Worm (Caenorhabditis elegans) whole organism, L4 larva: Measurements from ENCODE around the gene unc-17.

Source experiments
- D1046.2 ChIP-seq: fragments of 200-800 bp; sonication (Bioruptor generic); IDR thresholded peaks from 2 replicates; pipeline ENCODE4 v1.3.6; 2022; ENCODE audit warnings: missing genetic modification characterization, missing compliant biosample characterization
- F26F4.8 ChIP-seq: fragments of 200-800 bp; sonication (Bioruptor generic); conservative IDR thresholded peaks from 2 replicates; pipeline ENCODE4 v1.3.6; 2022; ENCODE audit warnings: missing genetic modification characterization, missing compliant biosample characterization
- F44E2.7 ChIP-seq: fragments of 200-800 bp; sonication (Bioruptor generic); IDR thresholded peaks from 2 replicates; pipeline ENCODE4 v2.1.2; 2022; ENCODE audit warnings: missing genetic modification characterization, missing compliant biosample characterization
- R02D3.7 ChIP-seq: fragments of 150-350 bp; sonication (generic microtip); optimal IDR thresholded peaks from 3 replicates; lab custom pipeline; 2014; ENCODE audit warnings: missing biosample characterization, missing genetic modification characterization
- T26A8.4 ChIP-seq: fragments of 200-800 bp; sonication (Bioruptor generic); IDR thresholded peaks from 2 replicates; pipeline ENCODE4 v1.3.6; 2022; ENCODE audit warnings: missing genetic modification characterization, missing compliant biosample characterization
- Y48G9A.11 ChIP-seq: fragments of 200-800 bp; sonication (Bioruptor generic); IDR thresholded peaks from 2 replicates; pipeline ENCODE4 v1.3.6; 2022; ENCODE audit warnings: missing genetic modification reagents, missing genetic modification characterization, missing compliant biosample characterization
- ZK337.2 ChIP-seq: fragments of 200-800 bp; sonication (Bioruptor generic); IDR thresholded peaks from 2 replicates; pipeline ENCODE4 v1.3.6; 2022; ENCODE audit warnings: missing genetic modification reagents, missing genetic modification characterization, missing compliant biosample characterization
- aha-1 ChIP-seq: fragments of 150-350 bp; peaks from one replicate; lab custom pipeline; 2014; ENCODE audit warnings: missing biosample characterization, missing genetic modification characterization
- aly-2 ChIP-seq: sonication (generic microtip); optimal IDR thresholded peaks from 2 replicates; lab custom pipeline; 2018; ENCODE audit warnings: missing biosample characterization, missing genetic modification characterization
- ama-1 ChIP-seq: fragments of 150-350 bp; optimal IDR thresholded peaks from 2 replicates; lab custom pipeline; 2014; ENCODE audit warnings: inconsistent platforms, mixed read lengths
- attf-4 ChIP-seq: sonication (generic microtip); optimal IDR thresholded peaks from 3 replicates; lab custom pipeline; 2017; ENCODE audit warnings: missing biosample characterization, missing genetic modification characterization
- ceh-32 ChIP-seq: sonication (generic microtip); optimal IDR thresholded peaks from 2 replicates; lab custom pipeline; 2016; ENCODE audit warnings: mild to moderate bottlenecking, missing genetic modification characterization, missing compliant biosample characterization; ENCODE audit not compliant: poor library complexity
- ceh-82 ChIP-seq: sonication (generic microtip); optimal IDR thresholded peaks from 2 replicates; lab custom pipeline; 2017; ENCODE audit warnings: missing biosample characterization, missing genetic modification characterization
- cey-2 ChIP-seq: sonication (generic microtip); optimal IDR thresholded peaks from 3 replicates; lab custom pipeline; 2017; ENCODE audit warnings: missing genetic modification characterization, mild to moderate bottlenecking, missing compliant biosample characterization, antibody characterized with exemption, borderline replicate concordance; ENCODE audit not compliant: insufficient read depth
- daf-16 ChIP-seq, 3 experiments: sonication (generic microtip); optimal IDR thresholded peaks; 2 replicates each; lab custom pipeline; 2016 to 2017; ENCODE audit warnings: missing genetic modification characterization in 3 of 3, missing genetic modification reagents in 3 of 3, mild to moderate bottlenecking in 2 of 3, missing compliant biosample characterization in 2 of 3, missing biosample characterization in 1 of 3, moderate library complexity in 1 of 3
- daf-8 ChIP-seq: fragments of 200-800 bp; sonication (Bioruptor generic); IDR thresholded peaks from 2 replicates; pipeline ENCODE4 v1.3.6; 2022; ENCODE audit warnings: missing genetic modification characterization, missing compliant biosample characterization
- dmd-6 ChIP-seq: fragments of 200-800 bp; sonication (Bioruptor generic); IDR thresholded peaks from 2 replicates; pipeline ENCODE4 v1.3.6; 2022; ENCODE audit warnings: missing genetic modification reagents, missing genetic modification characterization, missing compliant biosample characterization
- dmd-8 ChIP-seq: fragments of 200-800 bp; sonication (Bioruptor generic); IDR thresholded peaks from 2 replicates; pipeline ENCODE4 v1.3.6; 2022; ENCODE audit warnings: missing genetic modification characterization, missing compliant biosample characterization
- dpl-1 ChIP-seq: fragments of 150-350 bp; optimal IDR thresholded peaks from 2 replicates; lab custom pipeline; 2014; ENCODE audit warnings: missing biosample characterization, missing genetic modification reagents, missing genetic modification characterization
- duxl-1 ChIP-seq: sonication (generic microtip); optimal IDR thresholded peaks from 2 replicates; lab custom pipeline; 2016; ENCODE audit warnings: mild to moderate bottlenecking, missing genetic modification characterization, moderate library complexity, missing compliant biosample characterization; ENCODE audit not compliant: poor library complexity
- gei-8 ChIP-seq: fragments of 200-800 bp; sonication (Bioruptor generic); optimal IDR thresholded peaks from 2 replicates; lab custom pipeline; 2018; ENCODE audit warnings: mild to moderate bottlenecking, missing genetic modification characterization, missing compliant biosample characterization
- hlh-11 ChIP-seq: fragments of 200-800 bp; sonication (Bioruptor generic); optimal IDR thresholded peaks from 2 replicates; lab custom pipeline; 2018; ENCODE audit warnings: mild to moderate bottlenecking, missing genetic modification characterization, missing compliant biosample characterization
- hmg-1.1 ChIP-seq: fragments of 200-800 bp; sonication (Bioruptor generic); IDR thresholded peaks from 2 replicates; pipeline ENCODE4 v1.3.6; 2022; ENCODE audit warnings: missing genetic modification reagents, missing genetic modification characterization, missing compliant biosample characterization
- jun-1 ChIP-seq: fragments of 150-350 bp; optimal IDR thresholded peaks from 2 replicates; lab custom pipeline; 2014; ENCODE audit warnings: missing biosample characterization, missing genetic modification reagents, missing genetic modification characterization
- lim-7 ChIP-seq: fragments of 200-800 bp; sonication (Bioruptor generic); IDR thresholded peaks from 2 replicates; pipeline ENCODE4 v1.3.6; 2022; ENCODE audit warnings: missing genetic modification characterization, missing compliant biosample characterization
- lin-1 ChIP-seq: fragments of 200-800 bp; sonication (Bioruptor generic); IDR thresholded peaks from 2 replicates; pipeline ENCODE4 v1.3.6; 2022; ENCODE audit warnings: missing genetic modification reagents, missing genetic modification characterization, missing compliant biosample characterization
- lin-39 ChIP-seq: fragments of 150-350 bp; optimal IDR thresholded peaks from 2 replicates; lab custom pipeline; 2014; ENCODE audit warnings: missing biosample characterization, missing genetic modification reagents, missing genetic modification characterization
- lsy-2 ChIP-seq, 2 experiments: fragments of 150-350 bp in 1 of 2; sonication (generic microtip) in 1 of 2; optimal IDR thresholded peaks; 2 replicates each; lab custom pipeline; 2014 to 2017; ENCODE audit warnings: missing biosample characterization in 2 of 2, missing genetic modification characterization in 2 of 2
- madf-5 ChIP-seq, 2 experiments: fragments of 200-800 bp; sonication (Bioruptor generic); IDR thresholded peaks; 2 replicates each; pipeline ENCODE4 v1.3.6; 2022; ENCODE audit warnings: missing compliant biosample characterization in 2 of 2, missing genetic modification characterization in 2 of 2
- madf-9 ChIP-seq: fragments of 200-800 bp; sonication (Bioruptor generic); conservative IDR thresholded peaks from 2 replicates; pipeline ENCODE4 v1.3.6; 2022; ENCODE audit warnings: missing genetic modification reagents, missing genetic modification characterization, missing compliant biosample characterization
- mxl-2 ChIP-seq: fragments of 200-800 bp; sonication (Bioruptor generic); conservative IDR thresholded peaks from 2 replicates; pipeline ENCODE4 v1.3.6; 2022; ENCODE audit warnings: missing genetic modification reagents, missing genetic modification characterization, missing compliant biosample characterization
- nhr-237 ChIP-seq: sonication (generic microtip); optimal IDR thresholded peaks from 2 replicates; lab custom pipeline; 2017; ENCODE audit warnings: missing biosample characterization, missing genetic modification characterization
- nhr-28 ChIP-seq: fragments of 150-350 bp; optimal IDR thresholded peaks from 2 replicates; lab custom pipeline; 2014; ENCODE audit warnings: missing biosample characterization, missing genetic modification characterization
- nhr-41 ChIP-seq: fragments of 200-800 bp; sonication (Bioruptor generic); IDR thresholded peaks from 2 replicates; pipeline ENCODE4 v1.3.6; 2022; ENCODE audit warnings: missing genetic modification reagents, missing genetic modification characterization, missing compliant biosample characterization
- nhr-48 ChIP-seq: sonication (generic microtip); optimal IDR thresholded peaks from 2 replicates; lab custom pipeline; 2016; ENCODE audit warnings: mild to moderate bottlenecking, missing genetic modification characterization, missing compliant biosample characterization
- nhr-6 ChIP-seq: fragments of 150-350 bp; optimal IDR thresholded peaks from 2 replicates; lab custom pipeline; 2014; ENCODE audit warnings: missing biosample characterization, missing genetic modification characterization
- nhr-76 ChIP-seq: fragments of 150-350 bp; optimal IDR thresholded peaks from 2 replicates; lab custom pipeline; 2014; ENCODE audit warnings: missing biosample characterization, missing genetic modification characterization
- pha-4 ChIP-seq, 2 experiments: fragments of 150-350 bp in 1 of 2; fragments of 200-800 bp in 1 of 2; sonication (Bioruptor generic) in 1 of 2; IDR thresholded peaks in 1 of 2; optimal IDR thresholded peaks in 1 of 2; 2 replicates each; pipeline versions ENCODE4 v1.3.6 to Lab custom; 2014 to 2022; ENCODE audit warnings: missing genetic modification characterization in 2 of 2, missing genetic modification reagents in 2 of 2, missing biosample characterization in 1 of 2, missing compliant biosample characterization in 1 of 2
- saeg-2 ChIP-seq: fragments of 200-800 bp; sonication (Bioruptor generic); IDR thresholded peaks from 2 replicates; pipeline ENCODE4 v1.3.6; 2022; ENCODE audit warnings: missing genetic modification reagents, missing genetic modification characterization, missing compliant biosample characterization
- sdz-12 ChIP-seq: fragments of 200-800 bp; sonication (Bioruptor generic); optimal IDR thresholded peaks from 2 replicates; lab custom pipeline; 2018; ENCODE audit warnings: mild to moderate bottlenecking, missing genetic modification characterization, missing compliant biosample characterization
- set-16 ChIP-seq: fragments of 200-800 bp; sonication (Bioruptor generic); IDR thresholded peaks from 2 replicates; pipeline ENCODE4 v1.3.6; 2022; ENCODE audit warnings: missing genetic modification reagents, missing genetic modification characterization, missing compliant biosample characterization
- skn-1 ChIP-seq: fragments of 150-350 bp; optimal IDR thresholded peaks from 2 replicates; lab custom pipeline; 2014; ENCODE audit warnings: missing biosample characterization, missing genetic modification characterization
- snpc-4 ChIP-seq: fragments of 150-350 bp; optimal IDR thresholded peaks from 2 replicates; lab custom pipeline; 2014; ENCODE audit warnings: missing biosample characterization, missing genetic modification characterization
- spr-1 ChIP-seq: sonication (generic microtip); optimal IDR thresholded peaks from 2 replicates; lab custom pipeline; 2016; ENCODE audit warnings: mild to moderate bottlenecking, missing genetic modification characterization, missing compliant biosample characterization
- spr-3 ChIP-seq: fragments of 200-800 bp; sonication (Bioruptor generic); optimal IDR thresholded peaks from 2 replicates; lab custom pipeline; 2018; ENCODE audit warnings: mild to moderate bottlenecking, missing genetic modification characterization, missing compliant biosample characterization
- tag-97 ChIP-seq: fragments of 200-800 bp; sonication (Bioruptor generic); IDR thresholded peaks from 2 replicates; pipeline ENCODE4 v1.3.6; 2022; ENCODE audit warnings: missing genetic modification characterization, missing compliant biosample characterization
- unc-130 ChIP-seq: sonication (generic microtip); optimal IDR thresholded peaks from 2 replicates; lab custom pipeline; 2016; ENCODE audit warnings: missing genetic modification reagents, missing genetic modification characterization, missing compliant biosample characterization
- vab-7 ChIP-seq: fragments of 200-800 bp; sonication (Bioruptor generic); IDR thresholded peaks from 2 replicates; pipeline ENCODE4 v1.3.6; 2022; ENCODE audit warnings: missing genetic modification reagents, missing genetic modification characterization, missing compliant biosample characterization
- zfp-3 ChIP-seq: fragments of 200-800 bp; sonication (Bioruptor generic); conservative IDR thresholded peaks from 2 replicates; pipeline ENCODE4 v1.3.6; 2022; ENCODE audit warnings: missing genetic modification reagents, missing genetic modification characterization, missing compliant biosample characterization
- zip-11 ChIP-seq: fragments of 200-800 bp; sonication (Bioruptor generic); IDR thresholded peaks from 2 replicates; pipeline ENCODE4 v1.3.6; 2022; ENCODE audit warnings: missing genetic modification characterization, missing compliant biosample characterization
- ztf-7 ChIP-seq: fragments of 150-350 bp; optimal IDR thresholded peaks from 2 replicates; lab custom pipeline; 2014; ENCODE audit warnings: missing biosample characterization, missing genetic modification characterization

The unc-17 gene

ce11 chrIV:3648634-3649240 lies 24.2 kb upstream of the unc-17 start, which contains the start of gene CC8.2 (continued):
- TF ChIP-seq attf-4 (tag; lab: Kevin White, UChicago) (no peak), aly-2 (tag; lab: Kevin White, UChicago) (no peak), spr-3 (no peak), jun-1 (tag; lab: Kevin White, UChicago) (no peak), ama-1 (no peak), dpl-1 (GFP tag; lab: Kevin White, UChicago) (peak; percentile 19), dmd-8 (no peak), ceh-32 (tag; lab: Kevin White, UChicago) (no peak), lsy-2 (tag; optimal IDR thresholded peaks at IDR 0.05; lab: Kevin White, UChicago) (peak in 1 of 2 experiments; percentile 23), lim-7 (GFP tag; lab: Robert Waterston, UW) (no peak), ztf-7 (tag; lab: Kevin White, UChicago) (no peak), lin-39 (tag; lab: Kevin White, UChicago) (no peak), hlh-11 (tag; lab: Kevin White, UChicago) (peak; percentile 85), cey-2 (tag; lab: Kevin White, UChicago) (no peak), saeg-2 (GFP tag; lab: Robert Waterston, UW) (no peak), dmd-6 (GFP tag; lab: Robert Waterston, UW) (peak; percentile 50; the same call in 1 of the 2 replicates), tag-97 (GFP tag; lab: Robert Waterston, UW) (no peak), F26F4.8 (GFP tag; lab: Robert Waterston, UW) (no peak), gei-8 (no peak), daf-16 (GFP tag; optimal IDR thresholded peaks at IDR 0.05; lab: Kevin White, UChicago) (no peak), daf-16 (tag; optimal IDR thresholded peaks at IDR 0.05; lab: Kevin White, UChicago) (peak; percentile 91), ceh-82 (tag; lab: Kevin White, UChicago) (no peak), nhr-48 (tag; lab: Kevin White, UChicago) (peak; percentile 87), R02D3.7 (tag; lab: Kevin White, UChicago) (no peak), D1046.2 (no peak), duxl-1 (tag; lab: Kevin White, UChicago) (no peak), ZK337.2 (0 out of 2 replicates have a peak, but pooled peaks have one; percentile 12), pha-4 (GFP tag; IDR thresholded peaks at IDR 0.05; lab: Robert Waterston, UW) (no peak), pha-4 (tag; optimal IDR thresholded peaks at IDR 0.05; lab: Kevin White, UChicago) (no peak), zfp-3 (GFP tag; lab: Robert Waterston, UW) (no peak), lin-1 (GFP tag; lab: Robert Waterston, UW) (no peak), mxl-2 (GFP tag; lab: Robert Waterston, UW) (peak; percentile 59; the same call in 1 of the 2 replicates), T26A8.4 (GFP tag; lab: Robert Waterston, UW) (no peak), zip-11 (GFP tag; lab: Robert Waterston, UW) (no peak), nhr-237 (no peak), madf-5 (GFP tag; IDR thresholded peaks at IDR 0.05; lab: Robert Waterston, UW) (no peak), set-16 (GFP tag; lab: Robert Waterston, UW) (peak; percentile 81), sdz-12 (GFP tag; lab: Kevin White, UChicago) (no peak), nhr-28 (tag; lab: Kevin White, UChicago) (peak; percentile 61), skn-1 (tag; lab: Kevin White, UChicago) (no peak), F44E2.7 (no peak), daf-8 (no peak), vab-7 (GFP tag; lab: Robert Waterston, UW) (no peak), Y48G9A.11 (GFP tag; lab: Robert Waterston, UW) (no peak), aha-1 (tag; lab: Kevin White, UChicago) (peak; percentile 71), madf-9 (GFP tag; lab: Robert Waterston, UW) (no peak), spr-1 (tag; lab: Kevin White, UChicago) (no peak), hmg-1.1 (GFP tag; lab: Robert Waterston, UW) (no peak), nhr-6 (no peak), nhr-76 (no peak), nhr-41 (GFP tag; lab: Robert Waterston, UW) (no peak), snpc-4 (tag; lab: Kevin White, UChicago) (no peak), unc-130 (GFP tag; lab: Kevin White, UChicago) (no peak)
